Fruit fly (Drosophila melanogaster) whole organism, wandering third instar larva: ENCODE results near the gene Gr85a.

Experiments
- CrebA ChIP-seq: fragments of 200-800 bp; sonication (Bioruptor generic); optimal IDR thresholded peaks from 2 replicates; lab custom pipeline; 2016; ENCODE audit warnings: missing biosample characterization, mild to moderate bottlenecking, missing genetic modification characterization, borderline replicate concordance
- GATAd ChIP-seq: sonication (Bioruptor generic); optimal IDR thresholded peaks from 2 replicates; lab custom pipeline; 2016; ENCODE audit warnings: missing biosample characterization, missing genetic modification characterization
- OdsH ChIP-seq: fragments of 200-800 bp; sonication (Bioruptor generic); optimal IDR thresholded peaks from 2 replicates; lab custom pipeline; 2016; ENCODE audit warnings: missing biosample characterization, mild to moderate bottlenecking, missing genetic modification characterization
- Rel ChIP-seq, 2 experiments: fragments of 200-800 bp; sonication (Bioruptor generic) in 1 of 2; optimal IDR thresholded peaks; 2 replicates in 1 of 2; 3 replicates in 1 of 2; lab custom pipeline; 2016 to 2019; ENCODE audit warnings: mild to moderate bottlenecking in 2 of 2, missing biosample characterization in 2 of 2, missing genetic modification characterization in 2 of 2, moderate library complexity in 1 of 2
- Vsx2 ChIP-seq: fragments of 200-300, 225-300 bp; sonication (Bioruptor generic); optimal IDR thresholded peaks from 2 replicates; lab custom pipeline; 2018; ENCODE audit warnings: missing biosample characterization, missing genetic modification characterization; ENCODE audit not compliant: partially characterized antibody
- brk ChIP-seq: fragments of 200-800 bp; sonication (Bioruptor generic); optimal IDR thresholded peaks from 2 replicates; lab custom pipeline; 2016; ENCODE audit warnings: missing biosample characterization, mild to moderate bottlenecking, missing genetic modification characterization
- foxo ChIP-seq, 2 experiments: fragments of 200-800 bp; sonication (Bioruptor generic); optimal IDR thresholded peaks; 2 replicates in 1 of 2; 3 replicates in 1 of 2; lab custom pipeline; 2016 to 2017; ENCODE audit warnings: missing biosample characterization in 2 of 2, missing genetic modification characterization in 2 of 2
- fru ChIP-seq: fragments of 200-800 bp; sonication (Bioruptor generic); optimal IDR thresholded peaks from 3 replicates; lab custom pipeline; 2016; ENCODE audit warnings: missing biosample characterization, mild to moderate bottlenecking, missing genetic modification characterization
- jim ChIP-seq: fragments of 175-275, 200-325 bp; sonication (Bioruptor generic); optimal IDR thresholded peaks from 2 replicates; lab custom pipeline; 2016; ENCODE audit warnings: missing biosample characterization, mild to moderate bottlenecking, missing genetic modification characterization
- pan ChIP-seq: fragments of >200 bp; optimal IDR thresholded peaks from 2 replicates; lab custom pipeline; 2017
- psq ChIP-seq: fragments of 200-800 bp; sonication (Bioruptor generic); optimal IDR thresholded peaks from 3 replicates; lab custom pipeline; 2017; ENCODE audit warnings: missing biosample characterization, mild to moderate bottlenecking, missing genetic modification characterization, moderate library complexity
- rgr ChIP-seq: fragments of 200-800 bp; sonication (Bioruptor generic); optimal IDR thresholded peaks from 3 replicates; lab custom pipeline; 2016; ENCODE audit warnings: missing biosample characterization, mild to moderate bottlenecking, missing genetic modification characterization
- usp ChIP-seq: fragments of >200 bp; optimal IDR thresholded peaks from 2 replicates; lab custom pipeline; 2017; ENCODE audit warnings: missing biosample characterization, missing genetic modification characterization
- woc ChIP-seq: sonication (Bioruptor generic); optimal IDR thresholded peaks from 2 replicates; lab custom pipeline; 2016; ENCODE audit warnings: missing biosample characterization, mild to moderate bottlenecking, missing genetic modification characterization

DNA sequence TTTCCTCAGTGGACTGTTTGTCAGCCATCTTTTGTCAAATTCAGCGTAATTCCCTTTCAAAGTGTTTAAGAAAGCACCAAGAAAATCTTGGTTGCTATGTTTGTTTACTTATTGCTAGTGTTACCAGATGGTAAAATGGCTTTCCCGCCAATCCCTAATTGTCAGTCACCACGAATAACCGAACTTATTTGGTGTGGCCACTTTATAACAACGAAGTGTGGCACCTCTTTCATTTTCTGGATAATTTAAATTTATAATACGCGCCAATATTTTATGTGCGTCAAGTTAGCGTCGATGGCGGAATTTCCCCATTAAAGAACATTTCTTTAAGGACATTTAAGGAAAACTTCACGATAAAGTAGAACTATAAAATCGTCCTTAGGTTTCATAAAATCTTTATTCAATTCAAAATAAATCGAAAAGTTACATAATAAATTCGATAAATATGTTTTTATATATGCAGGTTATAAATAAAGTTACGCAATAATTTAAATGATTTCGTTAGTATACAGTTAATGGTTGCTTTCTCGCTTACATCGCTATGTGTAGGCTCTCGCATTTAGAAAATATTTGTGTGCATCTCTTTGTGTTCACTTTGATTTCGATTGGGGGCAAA lies 4.7 kb upstream of the Gr85a start, which contains the start of gene CG5359:
- TF ChIP-seq woc (GFP tag; lab: Kevin White, UChicago), result no peak
- TF ChIP-seq Rel (GFP tag; optimal IDR thresholded peaks at IDR 0.05; lab: Kevin White, UChicago), result no peak
- TF ChIP-seq Rel (tag; optimal IDR thresholded peaks at IDR 0.05; lab: Kevin White, UChicago), result peak; percentile 32
- TF ChIP-seq usp (GFP tag; lab: Kevin White, UChicago), result no peak
- TF ChIP-seq brk, result no peak
- peak in 1 of 2 experiments; percentile 3 for TF ChIP-seq foxo (GFP tag; optimal IDR thresholded peaks at IDR 0.05; lab: Kevin White, UChicago)
- no peak for TF ChIP-seq pan (lab: Kevin White, UChicago)
- no peak for TF ChIP-seq rgr (GFP tag; lab: Kevin White, UChicago)
- TF ChIP-seq psq (GFP tag; lab: Kevin White, UChicago), result no peak
- TF ChIP-seq Vsx2, result no peak
- TF ChIP-seq GATAd (GFP tag; lab: Kevin White, UChicago), result no peak
- no peak for TF ChIP-seq OdsH (GFP tag; lab: Kevin White, UChicago)
- no peak for TF ChIP-seq fru
- no peak for TF ChIP-seq jim
- TF ChIP-seq CrebA, result no peak
